Worm (Caenorhabditis elegans) whole organism, L2 larva: ENCODE data around the gene atg-4.2.

Experiments used
- C34F6.9 ChIP-seq: fragments of 150-350 bp; optimal IDR thresholded peaks from 2 replicates; lab custom pipeline; 2014; ENCODE audit warnings: missing biosample characterization, missing genetic modification characterization
- F13H6.1 ChIP-seq: sonication (generic microtip); optimal IDR thresholded peaks from 2 replicates; lab custom pipeline; 2016; ENCODE audit warnings: missing genetic modification characterization, missing compliant biosample characterization
- Y55F3AM.14 ChIP-seq: fragments of 200-800 bp; sonication (Bioruptor generic); optimal IDR thresholded peaks from 2 replicates; lab custom pipeline; 2018; ENCODE audit warnings: mild to moderate bottlenecking, missing genetic modification characterization, missing compliant biosample characterization
- ZK546.5 ChIP-seq: sonication (generic microtip); optimal IDR thresholded peaks from 2 replicates; lab custom pipeline; 2017; ENCODE audit warnings: missing biosample characterization, missing genetic modification characterization
- alr-1 ChIP-seq: fragments of 150-350 bp; optimal IDR thresholded peaks from 2 replicates; lab custom pipeline; 2014; ENCODE audit warnings: missing biosample characterization, missing genetic modification characterization
- aly-2 ChIP-seq: fragments of 150-350 bp; optimal IDR thresholded peaks from 2 replicates; lab custom pipeline; 2014; ENCODE audit warnings: missing biosample characterization, missing genetic modification characterization
- ama-1 ChIP-seq: fragments of 150-350 bp; optimal IDR thresholded peaks from 2 replicates; lab custom pipeline; 2018; ENCODE audit warnings: inconsistent platforms
- blmp-1 ChIP-seq: sonication (generic microtip); optimal IDR thresholded peaks from 2 replicates; lab custom pipeline; 2017; ENCODE audit warnings: missing genetic modification characterization, mild to moderate bottlenecking, missing compliant biosample characterization, antibody characterized with exemption, moderate library complexity; ENCODE audit not compliant: insufficient read depth
- ceh-16 ChIP-seq: fragments of 150-350 bp; optimal IDR thresholded peaks from 2 replicates; lab custom pipeline; 2014; ENCODE audit warnings: missing biosample characterization, missing genetic modification characterization
- ceh-82 ChIP-seq: fragments of 150-350 bp; optimal IDR thresholded peaks from 2 replicates; lab custom pipeline; 2014; ENCODE audit warnings: missing biosample characterization, missing genetic modification characterization
- crh-2 ChIP-seq: sonication (generic microtip); optimal IDR thresholded peaks from 2 replicates; lab custom pipeline; 2017; ENCODE audit warnings: missing biosample characterization, missing genetic modification characterization
- egl-27 ChIP-seq: sonication (generic microtip); optimal IDR thresholded peaks from 3 replicates; lab custom pipeline; 2017; ENCODE audit warnings: missing biosample characterization, missing genetic modification reagents, missing genetic modification characterization
- elt-1 ChIP-seq: fragments of 150-350 bp; optimal IDR thresholded peaks from 2 replicates; lab custom pipeline; 2014; ENCODE audit warnings: missing biosample characterization, missing genetic modification characterization
- fos-1 ChIP-seq: fragments of 150-350 bp; optimal IDR thresholded peaks from 2 replicates; lab custom pipeline; 2014; ENCODE audit warnings: missing biosample characterization, missing genetic modification characterization
- gmeb-1 ChIP-seq: fragments of 150-350 bp; optimal IDR thresholded peaks from 2 replicates; lab custom pipeline; 2014; ENCODE audit warnings: missing biosample characterization, missing genetic modification characterization
- lin-11 ChIP-seq: fragments of 150-350 bp; sonication (generic microtip); optimal IDR thresholded peaks from 2 replicates; lab custom pipeline; 2014; ENCODE audit warnings: missing biosample characterization, missing genetic modification characterization, inconsistent platforms, mixed read lengths
- lin-39 ChIP-seq: fragments of 150-350 bp; optimal IDR thresholded peaks from 2 replicates; lab custom pipeline; 2014; ENCODE audit warnings: missing biosample characterization, missing genetic modification reagents, missing genetic modification characterization
- lsy-2 ChIP-seq, 2 experiments: fragments of 150-350 bp in 1 of 2; sonication (generic microtip) in 1 of 2; optimal IDR thresholded peaks; 2 replicates each; lab custom pipeline; 2014 to 2017; ENCODE audit warnings: missing biosample characterization in 2 of 2, missing genetic modification characterization in 2 of 2
- mbf-1 ChIP-seq: sonication (generic microtip); optimal IDR thresholded peaks from 2 replicates; lab custom pipeline; 2017; ENCODE audit warnings: missing biosample characterization, missing genetic modification characterization
- mdl-1 ChIP-seq, 2 experiments: fragments of 150-350 bp in 1 of 2; sonication (generic microtip) in 1 of 2; optimal IDR thresholded peaks; 2 replicates each; lab custom pipeline; 2017; ENCODE audit warnings: missing biosample characterization in 2 of 2, missing genetic modification characterization in 2 of 2
- nhr-11 ChIP-seq: fragments of 150-350 bp; optimal IDR thresholded peaks from 2 replicates; lab custom pipeline; 2014; ENCODE audit warnings: missing biosample characterization, missing genetic modification characterization
- nhr-12 ChIP-seq: fragments of 150-350 bp; optimal IDR thresholded peaks from 2 replicates; lab custom pipeline; 2014; ENCODE audit warnings: missing biosample characterization, missing genetic modification characterization
- nhr-21 ChIP-seq: fragments of 150-350 bp; optimal IDR thresholded peaks from 2 replicates; lab custom pipeline; 2014; ENCODE audit warnings: missing biosample characterization, missing genetic modification characterization
- nhr-23 ChIP-seq: fragments of 150-350 bp; optimal IDR thresholded peaks from 2 replicates; lab custom pipeline; 2014; ENCODE audit warnings: missing biosample characterization, missing genetic modification reagents, missing genetic modification characterization
- nhr-237 ChIP-seq: fragments of 150-350 bp; optimal IDR thresholded peaks from 2 replicates; lab custom pipeline; 2014; ENCODE audit warnings: missing biosample characterization, missing genetic modification characterization
- nhr-25 ChIP-seq: fragments of 150-350 bp; sonication (generic microtip); optimal IDR thresholded peaks from 3 replicates; lab custom pipeline; 2014; ENCODE audit warnings: missing biosample characterization, missing genetic modification characterization
- nhr-77 ChIP-seq: fragments of 150-350 bp; optimal IDR thresholded peaks from 2 replicates; lab custom pipeline; 2014; ENCODE audit warnings: missing biosample characterization, missing genetic modification characterization
- sma-9 ChIP-seq, 2 experiments: fragments of 150-350 bp in 1 of 2; sonication (generic microtip) in 1 of 2; optimal IDR thresholded peaks; 2 replicates each; lab custom pipeline; 2014 to 2016; ENCODE audit warnings: missing genetic modification characterization in 2 of 2, mild to moderate bottlenecking in 1 of 2, missing biosample characterization in 1 of 2, missing compliant biosample characterization in 1 of 2, missing genetic modification reagents in 1 of 2, moderate library complexity in 1 of 2
- snpc-4 ChIP-seq: fragments of 150-350 bp; optimal IDR thresholded peaks from 2 replicates; lab custom pipeline; 2014; ENCODE audit warnings: missing biosample characterization, missing genetic modification characterization
- unc-39 ChIP-seq: fragments of 150-350 bp; optimal IDR thresholded peaks from 2 replicates; lab custom pipeline; 2014; ENCODE audit warnings: missing biosample characterization, missing genetic modification characterization
- unc-62 ChIP-seq: fragments of 150-350 bp; optimal IDR thresholded peaks from 2 replicates; lab custom pipeline; 2014; ENCODE audit warnings: missing biosample characterization, missing genetic modification reagents, missing genetic modification characterization
- zag-1 ChIP-seq: fragments of 150-350 bp; optimal IDR thresholded peaks from 2 replicates; lab custom pipeline; 2014; ENCODE audit warnings: missing biosample characterization, missing genetic modification characterization
- ztf-4 ChIP-seq: fragments of 150-350 bp; optimal IDR thresholded peaks from 2 replicates; lab custom pipeline; 2014; ENCODE audit warnings: missing biosample characterization, missing genetic modification characterization

atg-4.2 gene

ce11 chrIV:11668001-11668400, at the start of gene atg-4.2:
atg-4.2 (plus strand) TSS chrIV:11668024.
- no peak for TF ChIP-seq egl-27 (tag; lab: Kevin White, UChicago)
- TF ChIP-seq nhr-237 (tag; lab: Kevin White, UChicago) = no peak
- no peak for TF ChIP-seq lin-39 (tag; lab: Kevin White, UChicago)
- TF ChIP-seq snpc-4 (tag; lab: Kevin White, UChicago) = no peak

- TF ChIP-seq C34F6.9 (tag; lab: Kevin White, UChicago) (no peak), mbf-1 (no peak), unc-62 (GFP tag; lab: Kevin White, UChicago) (no peak), blmp-1 (no peak), nhr-25 (tag; lab: Kevin White, UChicago) (peak; percentile 8), lin-11 (tag; lab: Kevin White, UChicago) (no peak), ZK546.5 (no peak)
Measured at ce11 chrIV:11620909-11621308, 46.9 kb upstream of the atg-4.2 start, which contains the start of gene dsl-5. dsl-5 (minus strand) TSS chrIV:11621009.

- TF ChIP-seq ztf-4 (tag; lab: Kevin White, UChicago) (no peak), ceh-16 (tag; lab: Kevin White, UChicago) (no peak), lin-39 (tag; lab: Kevin White, UChicago) (no peak), egl-27 (tag; lab: Kevin White, UChicago) (no peak), lsy-2 (tag; optimal IDR thresholded peaks at IDR 0.05; lab: Kevin White, UChicago) (no peak), elt-1 (tag; lab: Kevin White, UChicago) (no peak)
Measured at ce11 chrIV:11622336-11622735, 45.5 kb upstream of the atg-4.2 start.

ce11 chrIV:11623060-11623459, 44.8 kb upstream of the atg-4.2 start, which contains the start of gene lys-4:
lys-4 (minus strand) TSS chrIV:11623174.
- peak; percentile 25 for TF ChIP-seq sma-9 (GFP tag; optimal IDR thresholded peaks at IDR 0.05; lab: Kevin White, UChicago)
- no peak for TF ChIP-seq sma-9 (tag; optimal IDR thresholded peaks at IDR 0.05; lab: Kevin White, UChicago)
- TF ChIP-seq ZK546.5 = no peak
- no peak for TF ChIP-seq ztf-4 (tag; lab: Kevin White, UChicago)
- TF ChIP-seq zag-1 (tag; lab: Kevin White, UChicago) = no peak
- peak; percentile 38 for TF ChIP-seq fos-1 (tag; lab: Kevin White, UChicago)

ce11 chrIV:11623759-11624287, 44.0 kb upstream of the atg-4.2 start:
- peak; percentile 7 for TF ChIP-seq gmeb-1 (tag; lab: Kevin White, UChicago)
- TF ChIP-seq F13H6.1 (tag; lab: Kevin White, UChicago) = no peak
- TF ChIP-seq zag-1 (tag; lab: Kevin White, UChicago) = no peak
- TF ChIP-seq sma-9 (GFP tag; optimal IDR thresholded peaks at IDR 0.05; lab: Kevin White, UChicago) = peak; percentile 54
- no peak for TF ChIP-seq sma-9 (tag; optimal IDR thresholded peaks at IDR 0.05; lab: Kevin White, UChicago)
- TF ChIP-seq ceh-82 (tag; lab: Kevin White, UChicago) = no peak
- peak; percentile 40 for TF ChIP-seq fos-1 (tag; lab: Kevin White, UChicago)
- no peak for TF ChIP-seq alr-1
- no peak for TF ChIP-seq nhr-77 (tag; lab: Kevin White, UChicago)
- TF ChIP-seq nhr-23 (tag; lab: Kevin White, UChicago) = no peak
- TF ChIP-seq unc-39 = no peak
- TF ChIP-seq ceh-16 (tag; lab: Kevin White, UChicago) = no peak
- no peak for TF ChIP-seq nhr-25 (tag; lab: Kevin White, UChicago)
- peak; percentile 27 for TF ChIP-seq crh-2 (tag; lab: Kevin White, UChicago)
- TF ChIP-seq aly-2 (tag; lab: Kevin White, UChicago) = no peak

ce11 chrIV:11625482-11625881, 42.3 kb upstream of the atg-4.2 start, which contains the start of gene lys-5:
lys-5 (minus strand) TSS chrIV:11625582.
- TF ChIP-seq ama-1 (no peak), C34F6.9 (tag; lab: Kevin White, UChicago) (no peak), mdl-1 (tag; optimal IDR thresholded peaks at IDR 0.05; lab: Kevin White, UChicago) (no peak), snpc-4 (tag; lab: Kevin White, UChicago) (no peak), nhr-12 (tag; lab: Kevin White, UChicago) (no peak), nhr-21 (tag; lab: Kevin White, UChicago) (no peak), ceh-16 (tag; lab: Kevin White, UChicago) (no peak), ceh-82 (tag; lab: Kevin White, UChicago) (no peak), fos-1 (tag; lab: Kevin White, UChicago) (no peak), ztf-4 (tag; lab: Kevin White, UChicago) (no peak), nhr-11 (tag; lab: Kevin White, UChicago) (no peak), alr-1 (no peak), Y55F3AM.14 (GFP tag; lab: Kevin White, UChicago) (no peak)
- TF ChIP-seq, all 48 proteins: peak for 0
